Worm (Caenorhabditis elegans) whole organism, midembryonic: Measurements from ENCODE around the gene C33E10.10.
A peak's percentile ranks its signal among the peaks of the same experiment; 100 is the strongest.

Source experiments
- T22C8.4 ChIP-seq: fragments of 200-800 bp; sonication (Bioruptor generic); IDR thresholded peaks from 2 replicates; pipeline ENCODE4 v1.3.6; 2022; ENCODE audit warnings: missing genetic modification characterization, missing compliant biosample characterization
- cog-1 ChIP-seq: sonication (generic microtip); optimal IDR thresholded peaks from 2 replicates; lab custom pipeline; 2016; ENCODE audit warnings: missing genetic modification characterization, missing compliant biosample characterization
- flt-1 ChIP-seq: fragments of 200-800 bp; sonication (Bioruptor generic); IDR thresholded peaks from 2 replicates; pipeline ENCODE4 v1.3.6; 2022; ENCODE audit warnings: missing genetic modification characterization, missing compliant biosample characterization
- klf-2 ChIP-seq: fragments of 200-800 bp; sonication (Bioruptor generic); conservative IDR thresholded peaks from 2 replicates; pipeline ENCODE4 v1.3.6; 2022; ENCODE audit warnings: missing genetic modification reagents, missing genetic modification characterization, missing compliant biosample characterization
- med-1 ChIP-seq: sonication (generic microtip); optimal IDR thresholded peaks from 2 replicates; lab custom pipeline; 2017; ENCODE audit warnings: missing genetic modification characterization, mild to moderate bottlenecking, missing compliant biosample characterization, antibody characterized with exemption, missing genetic modification reagents; ENCODE audit not compliant: insufficient read depth
- ref-1 ChIP-seq: fragments of 200-800 bp; sonication (Bioruptor generic); conservative IDR thresholded peaks from 2 replicates; pipeline ENCODE4 v1.3.6; 2022; ENCODE audit warnings: missing genetic modification reagents, missing genetic modification characterization, missing compliant biosample characterization
- tab-1 ChIP-seq: fragments of 200-800 bp; sonication (Bioruptor generic); IDR thresholded peaks from 2 replicates; pipeline ENCODE4 v1.3.6; 2022; ENCODE audit warnings: missing genetic modification characterization, missing compliant biosample characterization
- ztf-23 ChIP-seq: fragments of 200-800 bp; sonication (Bioruptor generic); IDR thresholded peaks from 2 replicates; pipeline ENCODE4 v1.3.6; 2022; ENCODE audit warnings: missing genetic modification reagents, missing genetic modification characterization, missing compliant biosample characterization
- ztf-29 ChIP-seq: fragments of 200-800 bp; sonication (Bioruptor generic); IDR thresholded peaks from 2 replicates; pipeline ENCODE4 v1.3.6; 2022; ENCODE audit warnings: missing genetic modification reagents, missing genetic modification characterization, missing compliant biosample characterization

C33E10.10 gene

DNA sequence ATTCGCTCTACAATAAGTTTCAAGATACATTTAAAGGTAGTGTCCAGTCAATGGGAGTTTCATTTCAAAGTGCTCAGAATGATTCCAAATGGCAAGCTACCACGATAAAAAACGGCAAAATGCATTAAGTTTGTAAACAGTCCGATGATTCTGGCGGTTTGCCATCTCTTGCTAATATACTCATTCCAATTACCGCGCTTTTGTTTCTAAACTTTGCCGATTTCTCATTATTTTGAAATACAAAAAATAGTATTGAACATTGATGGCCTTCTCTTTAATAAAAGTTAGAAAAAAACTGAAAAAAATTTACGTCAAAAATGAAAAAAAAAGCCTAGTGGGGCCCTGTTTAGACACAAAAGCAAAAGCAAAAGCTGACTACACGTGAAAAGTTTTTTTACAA, 7.8 kb downstream of the C33E10.10 start:
- TF ChIP-seq cog-1: no peak
- no peak for TF ChIP-seq med-1
- no peak for TF ChIP-seq tab-1 (GFP tag; lab: Robert Waterston, UW)
- TF ChIP-seq ref-1 (GFP tag; lab: Robert Waterston, UW): no peak
- no peak for TF ChIP-seq ztf-29 (GFP tag; lab: Robert Waterston, UW)
- no peak for TF ChIP-seq T22C8.4
- no peak for TF ChIP-seq flt-1 (GFP tag; lab: Robert Waterston, UW)
- TF ChIP-seq ztf-23 (GFP tag; lab: Robert Waterston, UW): no peak
- no peak for TF ChIP-seq klf-2

DNA sequence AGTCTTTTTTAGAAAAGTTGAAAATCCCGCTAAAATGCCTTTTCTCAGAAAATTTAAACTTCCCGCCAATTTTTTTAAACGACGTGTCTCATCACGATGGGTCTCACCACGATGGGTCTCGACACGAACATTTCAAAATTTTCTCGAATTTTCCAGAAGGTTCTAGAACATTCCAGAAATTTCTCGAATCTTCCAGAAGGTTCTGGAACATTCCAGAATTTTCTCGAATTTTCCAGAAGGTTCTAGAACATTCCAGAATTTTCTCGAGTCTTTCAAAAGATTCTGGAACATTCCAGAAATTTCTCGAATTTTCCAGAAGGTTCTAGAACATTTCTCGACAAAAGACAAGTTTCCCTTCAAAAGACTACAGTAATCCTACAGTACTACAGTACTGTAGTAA, 13.4 kb downstream of the C33E10.10 start:
- TF ChIP-seq flt-1 (GFP tag; lab: Robert Waterston, UW) (peak; percentile 87), T22C8.4 (no peak)

DNA sequence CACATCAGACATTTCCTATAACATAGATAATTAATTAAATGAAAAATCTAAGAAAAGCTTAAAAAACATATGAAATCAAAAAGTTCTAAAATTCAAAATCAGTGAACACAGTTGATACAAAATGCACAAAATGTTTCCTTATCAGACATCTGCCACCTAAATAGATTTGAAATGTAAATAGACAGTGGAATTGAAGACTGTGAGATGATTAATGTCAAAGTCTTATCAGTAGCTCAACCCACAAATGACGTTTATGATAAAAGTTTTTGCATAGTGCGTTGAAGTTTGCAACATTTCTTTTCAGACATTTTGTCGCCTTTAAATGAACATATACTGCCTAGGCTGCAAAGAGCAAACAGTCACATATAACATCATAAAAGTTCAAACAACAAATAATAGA, 45.0 kb downstream of the C33E10.10 start, which contains the start of gene Y40C7B.4:
Y40C7B.4 (minus strand) TSS at position 19 of the 400 bp plus-strand sequence.
- TF ChIP-seq tab-1 (GFP tag; lab: Robert Waterston, UW) (no peak), ztf-29 (GFP tag; lab: Robert Waterston, UW) (no peak)
